Worm (Caenorhabditis elegans): Measurements from ENCODE around the gene ins-13.

ins-13 gene

DNA sequence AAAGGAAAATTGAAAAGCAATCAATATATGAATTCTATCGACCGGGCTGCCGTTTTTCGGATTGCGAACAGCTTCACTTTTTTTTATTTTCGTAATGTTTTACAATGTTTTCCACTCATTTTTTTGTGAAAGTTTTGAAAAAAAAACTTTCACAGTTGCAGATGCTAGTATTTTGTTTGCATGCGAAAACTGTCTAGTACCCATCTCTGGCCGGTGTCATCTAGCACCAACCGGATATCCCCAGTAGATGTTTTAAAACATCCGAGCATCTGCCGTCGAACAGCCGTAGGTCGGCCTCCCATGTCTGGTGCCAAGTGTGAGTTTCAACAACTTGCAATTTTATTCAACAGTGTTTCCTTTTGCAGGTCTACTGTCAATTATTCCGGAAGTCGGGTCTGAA is 23.3 kb downstream of the ins-13 start, which contains the start of gene ZK177.12:
Gene ZK177.12, plus strand, starts transcription at position 301 of the 400 bp plus-strand sequence.
- TF ChIP-seq T22C8.4 (GFP tag; IDR thresholded peaks at IDR 0.05) (no peak), ztf-23 (GFP tag; IDR thresholded peaks at IDR 0.05) (no peak), ztf-29 (GFP tag; IDR thresholded peaks at IDR 0.05) (no peak), med-1 (GFP tag; optimal IDR thresholded peaks at IDR 0.05; ENCODE audit: insufficient read depth) (no peak), klf-2 (GFP tag; conservative IDR thresholded peaks at IDR 0.05) (no peak), flt-1 (GFP tag; IDR thresholded peaks at IDR 0.05) (no peak), cog-1 (tag; optimal IDR thresholded peaks at IDR 0.05) (no peak), ref-1 (GFP tag; conservative IDR thresholded peaks at IDR 0.05) (no peak), tab-1 (GFP tag; IDR thresholded peaks at IDR 0.05) (no peak)

- TF ChIP-seq T22C8.4 (GFP tag; IDR thresholded peaks at IDR 0.05) (no peak), klf-2 (GFP tag; conservative IDR thresholded peaks at IDR 0.05) (no peak), med-1 (GFP tag; optimal IDR thresholded peaks at IDR 0.05; ENCODE audit: insufficient read depth) (no peak), cog-1 (tag; optimal IDR thresholded peaks at IDR 0.05) (no peak), ref-1 (GFP tag; conservative IDR thresholded peaks at IDR 0.05) (no peak), ztf-29 (GFP tag; IDR thresholded peaks at IDR 0.05) (no peak), flt-1 (GFP tag; IDR thresholded peaks at IDR 0.05) (no peak), ztf-23 (GFP tag; IDR thresholded peaks at IDR 0.05) (no peak), tab-1 (GFP tag; IDR thresholded peaks at IDR 0.05) (no peak)
These were observed 25.8 kb downstream of the ins-13 start, which contains the start of gene ZK177.2 for ce11 chrII:5518910-5519309. TSS of gene ZK177.2 (plus strand) at chrII:5519210.

DNA sequence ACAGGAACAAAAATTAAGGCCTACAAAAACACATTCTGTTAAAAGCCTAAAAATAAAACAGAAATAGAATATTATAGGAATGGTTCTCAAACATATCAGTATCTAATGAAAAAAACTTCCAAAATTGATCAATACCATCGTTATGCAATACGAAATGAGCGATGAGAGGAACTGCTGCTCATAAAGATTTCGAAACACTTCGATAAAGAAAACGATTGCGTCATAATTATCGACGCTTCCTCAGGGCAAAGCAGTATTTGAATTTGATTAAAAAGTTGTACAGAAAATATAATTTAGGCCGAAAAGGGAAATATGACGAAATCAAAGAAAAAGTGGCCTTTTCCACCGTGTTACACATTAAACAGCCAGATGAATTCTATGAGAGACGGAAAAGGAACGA is 26.6 kb downstream of the ins-13 start:
- TF ChIP-seq klf-2 (GFP tag; conservative IDR thresholded peaks at IDR 0.05) = no peak
- TF ChIP-seq ref-1 (GFP tag; conservative IDR thresholded peaks at IDR 0.05) = no peak
- TF ChIP-seq cog-1 (tag; optimal IDR thresholded peaks at IDR 0.05) = no peak
- TF ChIP-seq med-1 (GFP tag; optimal IDR thresholded peaks at IDR 0.05; ENCODE audit: insufficient read depth) = no peak
- no peak for TF ChIP-seq ztf-29 (GFP tag; IDR thresholded peaks at IDR 0.05)

ce11 chrII:5517643-5518042 is 27.0 kb downstream of the ins-13 start, which contains the start of gene ZK177.9:
TSS of gene ZK177.9 (minus strand) at chrII:5517743.
- TF ChIP-seq med-1 (GFP tag; optimal IDR thresholded peaks at IDR 0.05; ENCODE audit: insufficient read depth) = no peak
- TF ChIP-seq ztf-23 (GFP tag; IDR thresholded peaks at IDR 0.05) = no peak
- TF ChIP-seq tab-1 (GFP tag; IDR thresholded peaks at IDR 0.05) = no peak
- TF ChIP-seq ref-1 (GFP tag; conservative IDR thresholded peaks at IDR 0.05) = no peak
- no peak for TF ChIP-seq T22C8.4 (GFP tag; IDR thresholded peaks at IDR 0.05)
- no peak for TF ChIP-seq klf-2 (GFP tag; conservative IDR thresholded peaks at IDR 0.05)
- no peak for TF ChIP-seq cog-1 (tag; optimal IDR thresholded peaks at IDR 0.05)
- no peak for TF ChIP-seq ztf-29 (GFP tag; IDR thresholded peaks at IDR 0.05)
- TF ChIP-seq flt-1 (GFP tag; IDR thresholded peaks at IDR 0.05) = no peak

- TF ChIP-seq ztf-23 (GFP tag; IDR thresholded peaks at IDR 0.05) (no peak), ref-1 (GFP tag; conservative IDR thresholded peaks at IDR 0.05) (no peak), flt-1 (GFP tag; IDR thresholded peaks at IDR 0.05) (no peak), klf-2 (GFP tag; conservative IDR thresholded peaks at IDR 0.05) (no peak), tab-1 (GFP tag; IDR thresholded peaks at IDR 0.05) (no peak), med-1 (GFP tag; optimal IDR thresholded peaks at IDR 0.05; ENCODE audit: insufficient read depth) (no peak), T22C8.4 (GFP tag; IDR thresholded peaks at IDR 0.05) (no peak), ztf-29 (GFP tag; IDR thresholded peaks at IDR 0.05) (no peak), cog-1 (tag; optimal IDR thresholded peaks at IDR 0.05) (no peak)
These were observed 29.1 kb downstream of the ins-13 start, which contains the start of gene ZK177.3 for ce11 chrII:5515542-5515941. TSS of gene ZK177.3 (plus strand) at chrII:5515842.

- TF ChIP-seq T22C8.4 (GFP tag; IDR thresholded peaks at IDR 0.05) (no peak), ztf-29 (GFP tag; IDR thresholded peaks at IDR 0.05) (no peak), tab-1 (GFP tag; IDR thresholded peaks at IDR 0.05) (no peak), klf-2 (GFP tag; conservative IDR thresholded peaks at IDR 0.05) (no peak), flt-1 (GFP tag; IDR thresholded peaks at IDR 0.05) (no peak), ztf-23 (GFP tag; IDR thresholded peaks at IDR 0.05) (no peak), ref-1 (GFP tag; conservative IDR thresholded peaks at IDR 0.05) (no peak), med-1 (GFP tag; optimal IDR thresholded peaks at IDR 0.05; ENCODE audit: insufficient read depth) (no peak), cog-1 (tag; optimal IDR thresholded peaks at IDR 0.05) (no peak)
These were observed 29.8 kb downstream of the ins-13 start, which contains the start of gene sahd-1 for ce11 chrII:5514846-5515245. TSS of gene sahd-1 (minus strand) at chrII:5514945.

- TF ChIP-seq med-1 (GFP tag; optimal IDR thresholded peaks at IDR 0.05; ENCODE audit: insufficient read depth) (no peak), T22C8.4 (GFP tag; IDR thresholded peaks at IDR 0.05) (no peak), klf-2 (GFP tag; conservative IDR thresholded peaks at IDR 0.05) (no peak)
These were observed 32.1 kb downstream of the ins-13 start for ce11 chrII:5512473-5513097.

DNA sequence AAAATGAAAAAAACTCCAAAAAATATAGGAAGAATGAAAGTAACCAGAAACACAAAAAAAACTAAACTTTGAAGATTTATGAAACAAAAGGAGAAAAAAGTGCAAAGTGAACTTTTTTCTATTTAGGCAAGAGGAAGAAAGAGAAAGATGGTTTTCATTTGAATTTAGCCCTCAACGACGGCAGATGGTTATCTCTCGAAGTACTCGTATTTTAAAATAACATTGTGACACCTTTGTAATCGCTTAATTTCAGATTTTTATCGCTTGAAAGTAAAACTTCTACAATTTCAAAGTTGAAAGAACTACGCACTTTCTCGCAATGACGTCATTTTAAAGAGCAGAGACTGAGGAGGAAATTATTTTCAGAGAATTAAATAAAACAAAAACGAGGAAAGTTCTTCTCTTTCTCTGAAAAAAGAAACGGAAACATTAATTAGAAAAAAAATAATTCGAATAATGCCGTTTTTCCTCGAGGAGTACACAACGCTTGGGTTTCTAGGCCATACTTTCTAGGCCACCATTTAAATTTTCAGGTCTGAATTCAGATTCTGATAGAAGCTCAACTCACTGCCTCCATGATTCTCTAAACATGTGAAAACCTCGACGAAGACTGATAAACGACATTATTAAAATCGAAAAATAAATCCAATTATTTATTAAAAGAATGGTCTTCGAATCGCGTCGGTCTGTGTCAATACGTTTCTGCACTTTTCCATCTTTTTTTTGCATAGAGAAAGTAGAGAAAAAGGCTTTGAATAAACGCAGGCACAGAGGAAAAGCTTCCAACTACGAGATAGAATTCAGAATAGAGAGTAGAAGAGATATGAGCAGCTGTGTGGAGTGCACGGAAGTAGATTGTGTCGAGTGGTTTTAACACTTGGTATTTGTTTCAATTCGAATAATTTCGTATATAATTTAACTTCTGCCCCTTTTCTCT is 33.0 kb downstream of the ins-13 start:
- TF ChIP-seq ztf-23 (GFP tag; IDR thresholded peaks at IDR 0.05) (no peak), klf-2 (GFP tag; conservative IDR thresholded peaks at IDR 0.05) (no peak), flt-1 (GFP tag; IDR thresholded peaks at IDR 0.05) (no peak), cog-1 (tag; optimal IDR thresholded peaks at IDR 0.05) (peak; percentile 44)

ce11 chrII:5505820-5506287 is 38.8 kb downstream of the ins-13 start, which contains the start of gene npp-24:
TSS of gene npp-24 (plus strand) at chrII:5505870.
- TF ChIP-seq ref-1 (GFP tag; conservative IDR thresholded peaks at IDR 0.05) (no peak), T22C8.4 (GFP tag; IDR thresholded peaks at IDR 0.05) (no peak), cog-1 (tag; optimal IDR thresholded peaks at IDR 0.05) (no peak), tab-1 (GFP tag; IDR thresholded peaks at IDR 0.05) (no peak), ztf-23 (GFP tag; IDR thresholded peaks at IDR 0.05) (no peak), flt-1 (GFP tag; IDR thresholded peaks at IDR 0.05) (no peak), ztf-29 (GFP tag; IDR thresholded peaks at IDR 0.05) (no peak), med-1 (GFP tag; optimal IDR thresholded peaks at IDR 0.05; ENCODE audit: insufficient read depth) (no peak), klf-2 (GFP tag; conservative IDR thresholded peaks at IDR 0.05) (no peak)

All from whole organism, midembryonic.